Fruit fly (Drosophila melanogaster) whole organism, prepupa: ENCODE data around the gene CG9541.

Source experiments
- CG15336 ChIP-seq: fragments of 200-800 bp; sonication (Bioruptor generic); IDR thresholded peaks from 2 replicates; pipeline ENCODE4 v1.3.6; 2022; ENCODE audit warnings: missing biosample characterization, missing genetic modification characterization
- CG16779 ChIP-seq: fragments of 200-800 bp; sonication (Bioruptor generic); optimal IDR thresholded peaks from 3 replicates; lab custom pipeline; 2017; ENCODE audit warnings: missing biosample characterization, mild to moderate bottlenecking, missing genetic modification characterization
- CG3919 ChIP-seq: fragments of 200-800 bp; sonication (Bioruptor generic); optimal IDR thresholded peaks from 3 replicates; lab custom pipeline; 2016; ENCODE audit warnings: missing biosample characterization, missing genetic modification characterization
- CG6163 ChIP-seq: fragments of 200-800 bp; sonication (Bioruptor generic); IDR thresholded peaks from 3 replicates; pipeline ENCODE4 v1.3.6; 2022; ENCODE audit warnings: missing biosample characterization, missing genetic modification characterization
- CG6276 ChIP-seq: fragments of 200-800 bp; sonication (Bioruptor generic); optimal IDR thresholded peaks from 2 replicates; lab custom pipeline; 2017; ENCODE audit warnings: missing biosample characterization, mild to moderate bottlenecking, missing genetic modification characterization
- CG8319 ChIP-seq: fragments of 200-800 bp; sonication (Bioruptor generic); optimal IDR thresholded peaks from 3 replicates; lab custom pipeline; 2016; ENCODE audit warnings: missing biosample characterization, missing genetic modification characterization
- CG9139 ChIP-seq: fragments of 200-800 bp; sonication (Bioruptor generic); optimal IDR thresholded peaks from 3 replicates; lab custom pipeline; 2017; ENCODE audit warnings: missing biosample characterization, mild to moderate bottlenecking, missing genetic modification characterization
- Eip78C ChIP-seq: fragments of 200-800 bp; sonication (Bioruptor generic); peaks from one replicate; lab custom pipeline; 2016; ENCODE audit warnings: missing biosample characterization, missing genetic modification characterization
- Hr4 ChIP-seq: fragments of 200-800 bp; sonication (Bioruptor generic); optimal IDR thresholded peaks from 3 replicates; lab custom pipeline; 2016; ENCODE audit warnings: missing biosample characterization, missing genetic modification characterization
- OdsH ChIP-seq: fragments of 200-800 bp; sonication (Bioruptor generic); optimal IDR thresholded peaks from 3 replicates; lab custom pipeline; 2016; ENCODE audit warnings: missing biosample characterization, missing genetic modification characterization
- Smox ChIP-seq: fragments of 200-800 bp; sonication (Bioruptor generic); optimal IDR thresholded peaks from 3 replicates; lab custom pipeline; 2016; ENCODE audit warnings: missing biosample characterization, missing genetic modification characterization
- Sox14 ChIP-seq: fragments of 200-800 bp; sonication (Bioruptor generic); optimal IDR thresholded peaks from 3 replicates; lab custom pipeline; 2016; ENCODE audit warnings: missing biosample characterization, missing genetic modification characterization
- Sox15 ChIP-seq: fragments of 200-800 bp; sonication (Bioruptor generic); optimal IDR thresholded peaks from 3 replicates; lab custom pipeline; 2016; ENCODE audit warnings: missing biosample characterization, missing genetic modification characterization
- eg ChIP-seq: fragments of 200-800 bp; sonication (Bioruptor generic); IDR thresholded peaks from 3 replicates; pipeline ENCODE4 v1.3.6; 2022; ENCODE audit warnings: missing biosample characterization, missing genetic modification characterization
- lz ChIP-seq: fragments of 200-800 bp; sonication (Bioruptor generic); optimal IDR thresholded peaks from 3 replicates; lab custom pipeline; 2016; ENCODE audit warnings: missing biosample characterization, missing genetic modification characterization
- svp ChIP-seq: fragments of 200-800 bp; sonication (Bioruptor generic); peaks from one replicate; lab custom pipeline; 2016; ENCODE audit warnings: missing biosample characterization, missing genetic modification characterization
- topi ChIP-seq: fragments of 200-800 bp; sonication (Bioruptor generic); optimal IDR thresholded peaks from 3 replicates; lab custom pipeline; 2016; ENCODE audit warnings: missing biosample characterization, missing genetic modification characterization

CG9541 gene

DNA sequence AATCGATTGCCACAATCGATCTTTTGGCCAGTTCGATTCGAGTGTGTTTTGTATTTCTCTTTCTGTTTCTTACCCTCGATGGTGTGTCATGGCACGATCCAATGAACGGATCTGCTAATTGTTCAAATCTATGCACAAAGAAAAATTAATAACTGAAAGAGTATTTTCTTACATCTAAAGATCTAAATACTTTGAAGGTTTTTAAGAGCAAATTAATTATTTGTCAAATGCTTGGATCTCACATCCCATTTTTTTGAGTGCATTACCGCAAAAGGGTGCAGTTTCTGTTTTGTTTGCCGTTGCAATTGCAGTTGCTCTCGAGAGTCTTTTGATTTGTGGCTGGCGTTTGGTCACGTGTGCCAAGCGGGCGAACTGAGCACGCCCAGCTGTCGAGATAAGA is 53.3 kb downstream of the CG9541 start (continued):
- peak; percentile 32 for TF ChIP-seq Hr4 (GFP tag; lab: Kevin White, UChicago)
- TF ChIP-seq CG8319: no peak
- no peak for TF ChIP-seq Sox14
- TF ChIP-seq Eip78C (GFP tag; lab: Kevin White, UChicago): peak; percentile 74
- TF ChIP-seq topi (GFP tag; lab: Kevin White, UChicago): no peak
- no peak for TF ChIP-seq CG16779 (tag; lab: Kevin White, UChicago)
- 0 out of 3 replicates have a peak, but pooled peaks have one; percentile 48 for TF ChIP-seq CG6163 (GFP tag; lab: Robert Waterston, UW)
- no peak for TF ChIP-seq OdsH (GFP tag; lab: Kevin White, UChicago)
- TF ChIP-seq svp: peak; percentile 53
- TF ChIP-seq CG9139 (GFP tag; lab: Kevin White, UChicago): no peak
- no peak for TF ChIP-seq CG6276 (GFP tag; lab: Kevin White, UChicago)
- no peak for TF ChIP-seq Sox15 (GFP tag; lab: Kevin White, UChicago)
- peak; percentile 9 for TF ChIP-seq CG3919 (GFP tag; lab: Kevin White, UChicago)
- TF ChIP-seq lz (GFP tag; lab: Kevin White, UChicago): no peak
- TF ChIP-seq eg: peak; percentile 58; the same call in 2 of the 3 replicates
- no peak for TF ChIP-seq Smox (GFP tag; lab: Kevin White, UChicago)
- TF ChIP-seq CG15336 (GFP tag; lab: Robert Waterston, UW): peak; percentile 46
